Worm (Caenorhabditis elegans) whole organism, young adult: ENCODE data around the gene F13E6.2.

Source experiments
- B0035.1 ChIP-seq: sonication (generic microtip); optimal IDR thresholded peaks from 2 replicates; lab custom pipeline; 2016; ENCODE audit warnings: missing genetic modification characterization, mild to moderate bottlenecking, missing compliant biosample characterization, missing genotype, missing genetic modification reagents
- attf-6 ChIP-seq: fragments of 200-800 bp; sonication (Bioruptor generic); IDR thresholded peaks from 2 replicates; pipeline ENCODE4 v1.3.6; 2022; ENCODE audit warnings: missing genetic modification reagents, missing genetic modification characterization, missing compliant biosample characterization
- ekl-4 ChIP-seq: fragments of 200-800 bp; sonication (Bioruptor generic); IDR thresholded peaks from 2 replicates; pipeline ENCODE4 v1.3.6; 2022; ENCODE audit warnings: missing genetic modification reagents, missing genetic modification characterization, missing compliant biosample characterization
- lin-26 ChIP-seq: fragments of 200-800 bp; sonication (Bioruptor generic); IDR thresholded peaks from 2 replicates; pipeline ENCODE4 v1.3.6; 2022; ENCODE audit warnings: missing genetic modification reagents, missing genetic modification characterization, missing compliant biosample characterization
- nfya-2 ChIP-seq: fragments of 200-800 bp; sonication (Bioruptor generic); IDR thresholded peaks from 2 replicates; pipeline ENCODE4 v1.3.6; 2022; ENCODE audit warnings: missing genetic modification reagents, missing genetic modification characterization, missing compliant biosample characterization
- pbrm-1 ChIP-seq: fragments of 200-800 bp; sonication (Bioruptor generic); IDR thresholded peaks from 2 replicates; pipeline ENCODE4 v1.3.6; 2022; ENCODE audit warnings: missing genetic modification reagents, missing genetic modification characterization, missing compliant biosample characterization

- TF ChIP-seq ekl-4 (GFP tag; lab: Robert Waterston, UW) (no peak), nfya-2 (no peak), attf-6 (GFP tag; lab: Robert Waterston, UW) (no peak), B0035.1 (tag; lab: Kevin White, UChicago) (no peak), lin-26 (GFP tag; lab: Robert Waterston, UW) (no peak; the same call in 1 of the 2 replicates), pbrm-1 (GFP tag; lab: Robert Waterston, UW) (no peak)
Observed at ce11 chrX:10684533-10684932, 10.4 kb upstream of the F13E6.2 start.
